Fruit fly (Drosophila melanogaster): ENCODE measurements around the gene CG12237.
A peak's percentile ranks its signal among the peaks of the same experiment; 100 is the strongest.

Gene CG12237

DNA sequence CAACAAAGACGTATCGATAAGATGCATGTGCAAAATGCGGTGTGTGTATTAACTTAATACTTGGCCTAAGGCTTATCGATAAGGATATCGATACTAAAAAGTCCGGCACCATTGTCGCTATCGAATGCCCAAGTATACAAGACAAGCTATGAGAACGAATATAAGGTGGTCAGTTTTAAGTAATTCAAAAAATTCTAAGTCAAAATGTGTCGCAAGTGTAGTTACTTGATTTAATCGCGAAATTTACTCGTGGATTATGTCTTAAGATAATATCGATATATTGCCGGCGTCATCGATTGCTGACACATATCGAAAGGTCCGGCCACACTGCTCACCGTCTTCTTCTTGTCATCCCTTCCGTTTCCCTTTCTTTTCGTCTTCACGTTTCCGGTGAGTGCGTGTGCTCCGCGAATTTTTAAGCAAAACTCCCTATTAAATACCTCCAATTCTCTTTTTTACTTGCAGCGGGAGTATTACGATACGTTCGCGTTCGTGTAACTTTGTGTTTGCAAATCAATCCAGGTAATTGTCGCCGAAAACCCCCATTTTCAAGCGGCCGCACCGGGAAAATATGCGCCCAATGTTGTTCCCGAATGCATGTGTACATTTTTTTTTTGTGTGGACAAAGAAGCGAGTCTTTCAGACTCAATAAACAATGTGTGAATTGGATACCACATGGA is 44.8 kb downstream of the CG12237 start, which contains the start of gene RpS10b (continued):
- TF ChIP-seq Sin3A (optimal IDR thresholded peaks at IDR 0.05): peak; percentile 99
- peak; percentile 60; the same call in 1 of the 2 replicates for TF ChIP-seq CG17612 (GFP tag; IDR thresholded peaks at IDR 0.05)
- peak; percentile 90 for TF ChIP-seq sna (GFP tag; IDR thresholded peaks at IDR 0.05; ENCODE audit: partially characterized antibody)
- no peak for TF ChIP-seq GATAe (GFP tag; conservative IDR thresholded peaks at IDR 0.05)
- peak; percentile 60 for TF ChIP-seq tap (tag; optimal IDR thresholded peaks at IDR 0.05)
- TF ChIP-seq CG16813 (GFP tag; IDR thresholded peaks at IDR 0.05; ENCODE audit: partially characterized antibody): peak; percentile 98
- TF ChIP-seq fd3F (GFP tag; optimal IDR thresholded peaks at IDR 0.05): peak; percentile 77
- TF ChIP-seq sd (tag; optimal IDR thresholded peaks at IDR 0.05): peak; percentile 46
- TF ChIP-seq prd (optimal IDR thresholded peaks at IDR 0.05): no peak
- peak; percentile 60 for TF ChIP-seq prd (GFP tag; IDR thresholded peaks at IDR 0.05)

dm6 chrX:19595862-19596261 is 46.8 kb downstream of the CG12237 start:
- TF ChIP-seq CG10462 (GFP tag; optimal IDR thresholded peaks at IDR 0.05): no peak
- TF ChIP-seq ssp (GFP tag; IDR thresholded peaks at IDR 0.05): no peak
- no peak for TF ChIP-seq CG17361 (GFP tag; IDR thresholded peaks at IDR 0.05)
- TF ChIP-seq Sry-β (GFP tag; optimal IDR thresholded peaks at IDR 0.05): peak; percentile 48
- no peak for TF ChIP-seq Mes4 (GFP tag; optimal IDR thresholded peaks at IDR 0.05)
- no peak for TF ChIP-seq CG12744 (GFP tag; optimal IDR thresholded peaks at IDR 0.05)
- peak; percentile 9 for TF ChIP-seq Med (GFP tag)
- no peak for TF ChIP-seq eyg (GFP tag; optimal IDR thresholded peaks at IDR 0.05)
- no peak for TF ChIP-seq en (GFP tag; optimal IDR thresholded peaks at IDR 0.05)
- TF ChIP-seq CG15514 (GFP tag; optimal IDR thresholded peaks at IDR 0.05): peak; percentile 59
- no peak for TF ChIP-seq ham (GFP tag; IDR thresholded peaks at IDR 0.05)
- TF ChIP-seq CG3726 (GFP tag; IDR thresholded peaks at IDR 0.05): no peak
- peak; percentile 53 for TF ChIP-seq D19B (GFP tag; optimal IDR thresholded peaks at IDR 0.05)
- no peak for TF ChIP-seq wdn (GFP tag; IDR thresholded peaks at IDR 0.05)
- peak; percentile 15; the same call in 1 of the 2 replicates for TF ChIP-seq H2.0 (GFP tag; IDR thresholded peaks at IDR 0.05)
- TF ChIP-seq row (GFP tag; IDR thresholded peaks at IDR 0.05): no peak; the same call in 2 of the 3 replicates
- no peak for TF ChIP-seq CG6272 (GFP tag; IDR thresholded peaks at IDR 0.05)
- TF ChIP-seq CG8281 (tag; optimal IDR thresholded peaks at IDR 0.05): no peak
- TF ChIP-seq CG5245 (GFP tag; optimal IDR thresholded peaks at IDR 0.05): peak; percentile 60
- no peak for TF ChIP-seq Lhr (GFP tag; optimal IDR thresholded peaks at IDR 0.05)
- TF ChIP-seq CG11456 (GFP tag; IDR thresholded peaks at IDR 0.05): no peak

DNA sequence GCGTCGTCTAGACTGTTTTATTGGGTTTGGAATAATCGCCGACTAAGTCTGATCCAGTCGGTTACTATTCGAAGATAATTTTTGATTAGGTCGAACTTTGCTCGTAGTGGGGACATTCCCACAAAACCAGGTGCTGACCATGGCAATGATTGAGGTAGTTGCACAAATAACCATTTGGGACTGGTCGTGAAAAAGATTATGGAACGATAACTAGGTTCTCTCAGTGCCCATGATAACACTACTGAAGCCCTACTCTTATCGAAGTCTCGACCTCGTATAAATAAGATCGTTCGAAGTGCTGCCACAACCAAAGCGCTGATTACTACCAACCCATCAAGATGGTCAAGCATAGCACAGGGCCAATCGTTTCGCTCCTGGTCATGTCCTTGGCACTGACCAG is 50.4 kb downstream of the CG12237 start, which contains the start of gene CG14205:
Gene CG14205, plus strand, starts transcription at position 301 of the 400 bp plus-strand sequence.
- TF ChIP-seq exex (tag; optimal IDR thresholded peaks at IDR 0.05) (peak; percentile 73), CG7839 (tag; optimal IDR thresholded peaks at IDR 0.05) (no peak), CG1603 (tag; optimal IDR thresholded peaks at IDR 0.05) (no peak), CG17568 (GFP tag; optimal IDR thresholded peaks at IDR 0.05) (no peak), sug (tag; optimal IDR thresholded peaks at IDR 0.05) (peak; percentile 49), bab2 (GFP tag; optimal IDR thresholded peaks at IDR 0.05) (no peak), CG10366 (GFP tag; IDR thresholded peaks at IDR 0.05) (no peak), CG34376 (GFP tag; optimal IDR thresholded peaks at IDR 0.05) (peak; percentile 25), HLH54F (GFP tag; optimal IDR thresholded peaks at IDR 0.05) (no peak), CG12769 (tag; optimal IDR thresholded peaks at IDR 0.05) (no peak), gcm2 (GFP tag; optimal IDR thresholded peaks at IDR 0.05) (no peak), Dfd (GFP tag; optimal IDR thresholded peaks at IDR 0.05) (no peak), CG7745 (tag; optimal IDR thresholded peaks at IDR 0.05) (no peak), Dbx (GFP tag; IDR thresholded peaks at IDR 0.05) (no peak), Xbp1 (GFP tag; optimal IDR thresholded peaks at IDR 0.05) (no peak), chif (GFP tag; optimal IDR thresholded peaks at IDR 0.05) (no peak), H2.0 (GFP tag; IDR thresholded peaks at IDR 0.05) (no peak), CG32532 (GFP tag; IDR thresholded peaks at IDR 0.05) (no peak), amos (GFP tag; IDR thresholded peaks at IDR 0.05; ENCODE audit: partially characterized antibody) (no peak), CG17385 (GFP tag; optimal IDR thresholded peaks at IDR 0.05) (no peak)

Data from whole organism, embryonic.